Worm (Caenorhabditis elegans) whole organism, L1 larva: ENCODE results near the gene atg-18.

Experiments
- C16A3.4 ChIP-seq: fragments of 150-350 bp; optimal IDR thresholded peaks from 2 replicates; lab custom pipeline; 2014; ENCODE audit warnings: missing biosample characterization, missing genetic modification characterization
- C34B4.2 ChIP-seq: sonication (generic microtip); optimal IDR thresholded peaks from 2 replicates; lab custom pipeline; 2017; ENCODE audit warnings: mild to moderate bottlenecking, missing genetic modification characterization, missing compliant biosample characterization
- F16B12.6 ChIP-seq: fragments of 150-350 bp; optimal IDR thresholded peaks from 2 replicates; lab custom pipeline; 2014; ENCODE audit warnings: missing biosample characterization, missing genetic modification characterization
- aha-1 ChIP-seq: fragments of 150-350 bp; optimal IDR thresholded peaks from 2 replicates; lab custom pipeline; 2014; ENCODE audit warnings: missing biosample characterization, missing genetic modification characterization
- alr-1 ChIP-seq: fragments of 200-800 bp; sonication (Bioruptor generic); optimal IDR thresholded peaks from 2 replicates; lab custom pipeline; 2018; ENCODE audit warnings: borderline replicate concordance, mild to moderate bottlenecking, missing genetic modification characterization, missing compliant biosample characterization
- aly-2 ChIP-seq: fragments of 150-350 bp; optimal IDR thresholded peaks from 2 replicates; lab custom pipeline; 2014; ENCODE audit warnings: missing biosample characterization, missing genetic modification characterization
- blmp-1 ChIP-seq: fragments of 150-350 bp; optimal IDR thresholded peaks from 2 replicates; lab custom pipeline; 2014; ENCODE audit warnings: missing biosample characterization, missing genetic modification characterization
- ceh-82 ChIP-seq, 3 experiments: fragments of 150-350 bp in 1 of 3; sonication (generic microtip) in 2 of 3; optimal IDR thresholded peaks; 2 replicates each; lab custom pipeline; 2014 to 2017; ENCODE audit warnings: missing biosample characterization in 3 of 3, missing genetic modification characterization in 3 of 3
- dsc-1 ChIP-seq: sonication (generic microtip); optimal IDR thresholded peaks from 2 replicates; lab custom pipeline; 2016; ENCODE audit warnings: mild to moderate bottlenecking, missing genetic modification characterization, missing compliant biosample characterization
- efl-3 ChIP-seq: fragments of 200-800 bp; sonication (Bioruptor generic); optimal IDR thresholded peaks from 2 replicates; lab custom pipeline; 2018; ENCODE audit warnings: mild to moderate bottlenecking, missing genetic modification characterization, missing compliant biosample characterization
- elt-2 ChIP-seq: sonication (generic microtip); optimal IDR thresholded peaks from 2 replicates; lab custom pipeline; 2016; ENCODE audit warnings: missing genetic modification characterization, mild to moderate bottlenecking, inconsistent platforms, missing compliant biosample characterization, missing genetic modification reagents
- elt-3 ChIP-seq, 6 experiments: fragments of 150-350 bp in 1 of 6; sonication (generic microtip); optimal IDR thresholded peaks; 2 replicates each; lab custom pipeline; 2017 to 2018; ENCODE audit warnings: missing biosample characterization in 6 of 6, missing genetic modification characterization in 6 of 6, inconsistent platforms in 1 of 6
- ets-5 ChIP-seq: fragments of 200-800 bp; sonication (Bioruptor generic); IDR thresholded peaks from 2 replicates; pipeline ENCODE4 v1.3.6; 2022; ENCODE audit warnings: missing genetic modification characterization, missing compliant biosample characterization
- hlh-17 ChIP-seq: fragments of 200-800 bp; sonication (Bioruptor generic); optimal IDR thresholded peaks from 2 replicates; lab custom pipeline; 2018; ENCODE audit warnings: missing genetic modification characterization, mild to moderate bottlenecking, missing compliant biosample characterization, moderate library complexity, borderline replicate concordance
- hpl-2 ChIP-seq: fragments of 150-350 bp; optimal IDR thresholded peaks from 2 replicates; lab custom pipeline; 2014; ENCODE audit warnings: missing biosample characterization, missing genetic modification reagents, missing genetic modification characterization
- jun-1 ChIP-seq: fragments of 150-350 bp; optimal IDR thresholded peaks from 2 replicates; lab custom pipeline; 2014; ENCODE audit warnings: missing biosample characterization, missing genetic modification reagents, missing genetic modification characterization
- lin-14 ChIP-seq: fragments of 200-800 bp; sonication (Bioruptor generic); optimal IDR thresholded peaks from 2 replicates; lab custom pipeline; 2018; ENCODE audit warnings: mild to moderate bottlenecking, missing genetic modification characterization, moderate library complexity, missing compliant biosample characterization
- lin-15B ChIP-seq: fragments of 150-350 bp; sonication (generic microtip); optimal IDR thresholded peaks from 3 replicates; lab custom pipeline; 2014; ENCODE audit warnings: missing biosample characterization, missing genetic modification characterization
- lin-35 ChIP-seq, 2 experiments: fragments of 150-350 bp; optimal IDR thresholded peaks; 2 replicates each; lab custom pipeline; 2014; ENCODE audit warnings: missing biosample characterization in 2 of 2, missing genetic modification characterization in 2 of 2, missing genetic modification reagents in 2 of 2
- lin-39 ChIP-seq: fragments of 150-350 bp; optimal IDR thresholded peaks from 2 replicates; lab custom pipeline; 2014; ENCODE audit warnings: missing biosample characterization, missing genetic modification reagents, missing genetic modification characterization
- mdl-1 ChIP-seq, 2 experiments: fragments of 150-350 bp; optimal IDR thresholded peaks; 2 replicates each; lab custom pipeline; 2014 to 2017; ENCODE audit warnings: missing biosample characterization in 2 of 2, missing genetic modification characterization in 2 of 2, inconsistent platforms in 1 of 2
- nhr-11 ChIP-seq: fragments of 150-350 bp; optimal IDR thresholded peaks from 2 replicates; lab custom pipeline; 2014; ENCODE audit warnings: missing biosample characterization, missing genetic modification characterization
- nhr-19 ChIP-seq: fragments of 200-800 bp; sonication (Bioruptor generic); conservative IDR thresholded peaks from 2 replicates; pipeline ENCODE4 v1.3.6; 2022; ENCODE audit warnings: missing genetic modification characterization, missing compliant biosample characterization
- nhr-20 ChIP-seq: sonication (generic microtip); optimal IDR thresholded peaks from 2 replicates; lab custom pipeline; 2016; ENCODE audit warnings: mild to moderate bottlenecking, missing genetic modification characterization, missing compliant biosample characterization
- nhr-237 ChIP-seq: fragments of 150-350 bp; optimal IDR thresholded peaks from 2 replicates; lab custom pipeline; 2014; ENCODE audit warnings: missing biosample characterization, missing genetic modification characterization
- nhr-71 ChIP-seq: sonication (generic microtip); optimal IDR thresholded peaks from 2 replicates; lab custom pipeline; 2016; ENCODE audit warnings: mild to moderate bottlenecking, missing genetic modification characterization, moderate library complexity, missing compliant biosample characterization
- nhr-85 ChIP-seq: sonication (generic microtip); peaks from one replicate; lab custom pipeline; 2016; ENCODE audit warnings: missing genetic modification characterization, inconsistent platforms, missing compliant biosample characterization
- pax-3 ChIP-seq: fragments of 200-800 bp; sonication (Bioruptor generic); optimal IDR thresholded peaks from 2 replicates; lab custom pipeline; 2018; ENCODE audit warnings: mild to moderate bottlenecking, missing genetic modification characterization, moderate library complexity, missing compliant biosample characterization
- rnt-1 ChIP-seq: sonication (generic microtip); optimal IDR thresholded peaks from 2 replicates; lab custom pipeline; 2016; ENCODE audit warnings: mild to moderate bottlenecking, missing genetic modification characterization, moderate library complexity, missing compliant biosample characterization
- skn-1 ChIP-seq: fragments of 150-350 bp; optimal IDR thresholded peaks from 2 replicates; lab custom pipeline; 2014; ENCODE audit warnings: missing biosample characterization, missing genetic modification characterization
- snpc-4 ChIP-seq: fragments of 150-350 bp; optimal IDR thresholded peaks from 2 replicates; lab custom pipeline; 2014; ENCODE audit warnings: missing biosample characterization, missing genetic modification characterization
- sptf-1 ChIP-seq: fragments of 150-350 bp; optimal IDR thresholded peaks from 2 replicates; lab custom pipeline; 2014; ENCODE audit warnings: missing biosample characterization, missing genetic modification characterization
- sup-37 ChIP-seq: fragments of 200-800 bp; sonication (Bioruptor generic); optimal IDR thresholded peaks from 2 replicates; lab custom pipeline; 2018; ENCODE audit warnings: mild to moderate bottlenecking, missing genetic modification characterization, missing compliant biosample characterization
- swsn-7 ChIP-seq: sonication (generic microtip); optimal IDR thresholded peaks from 2 replicates; lab custom pipeline; 2016; ENCODE audit warnings: missing genetic modification characterization, missing compliant biosample characterization
- tbx-2 ChIP-seq: sonication (generic microtip); optimal IDR thresholded peaks from 2 replicates; lab custom pipeline; 2016; ENCODE audit warnings: missing genetic modification characterization, missing compliant biosample characterization
- unc-30 ChIP-seq: sonication (generic microtip); optimal IDR thresholded peaks from 2 replicates; lab custom pipeline; 2017; ENCODE audit warnings: missing biosample characterization, missing genetic modification characterization
- unc-62 ChIP-seq: fragments of 150-350 bp; optimal IDR thresholded peaks from 2 replicates; lab custom pipeline; 2014; ENCODE audit warnings: missing biosample characterization, missing genetic modification reagents, missing genetic modification characterization
- vab-15 ChIP-seq: sonication (generic microtip); optimal IDR thresholded peaks from 2 replicates; lab custom pipeline; 2017; ENCODE audit warnings: missing genotype, mild to moderate bottlenecking, missing genetic modification characterization, missing compliant biosample characterization
- zip-4 ChIP-seq: fragments of 200-800 bp; sonication (Bioruptor generic); optimal IDR thresholded peaks from 2 replicates; lab custom pipeline; 2018; ENCODE audit warnings: mild to moderate bottlenecking, missing genetic modification characterization, moderate library complexity, missing compliant biosample characterization
- ztf-11 ChIP-seq, 2 experiments: sonication (generic microtip); optimal IDR thresholded peaks; 2 replicates each; lab custom pipeline; 2016 to 2017; ENCODE audit warnings: missing genetic modification characterization in 2 of 2, missing biosample characterization in 1 of 2, missing compliant biosample characterization in 1 of 2
- ztf-4 ChIP-seq: fragments of 150-350 bp; optimal IDR thresholded peaks from 2 replicates; lab custom pipeline; 2014; ENCODE audit warnings: missing biosample characterization, missing genetic modification characterization

Gene atg-18

ce11 chrV:8606099-8606696 lies 24.9 kb downstream of the atg-18 start, which contains the start of gene vps-60 (continued):
- peak; percentile 34 for TF ChIP-seq hpl-2 (GFP tag; lab: Kevin White, UChicago)
- peak; percentile 84 for TF ChIP-seq nhr-237 (tag; lab: Kevin White, UChicago)
- TF ChIP-seq F16B12.6 (tag; lab: Kevin White, UChicago), result peak; percentile 10
- TF ChIP-seq hlh-17 (GFP tag; lab: Kevin White, UChicago), result no peak
- TF ChIP-seq unc-62 (GFP tag; lab: Kevin White, UChicago), result no peak
- no peak for TF ChIP-seq sptf-1 (tag; lab: Kevin White, UChicago)
- peak; percentile 96 for TF ChIP-seq nhr-20
- peak in 1 of 2 experiments; percentile 46 for TF ChIP-seq ztf-11 (tag; optimal IDR thresholded peaks at IDR 0.05; lab: Kevin White, UChicago)
- TF ChIP-seq skn-1 (tag; lab: Kevin White, UChicago), result peak; percentile 91
- TF ChIP-seq aly-2, result peak; percentile 67
- no peak for TF ChIP-seq unc-30 (tag; lab: Kevin White, UChicago)
- TF ChIP-seq nhr-71 (tag; lab: Kevin White, UChicago), result peak; percentile 98
- peak; percentile 77 for TF ChIP-seq ztf-4 (tag; lab: Kevin White, UChicago)
- TF ChIP-seq zip-4 (GFP tag; lab: Kevin White, UChicago), result peak; percentile 55
- TF ChIP-seq dsc-1, result peak; percentile 91
- TF ChIP-seq swsn-7 (tag; lab: Kevin White, UChicago), result peak; percentile 94
- no peak for TF ChIP-seq efl-3
- TF ChIP-seq pax-3, result peak; percentile 87
- no peak for TF ChIP-seq vab-15
- peak; percentile 90 for TF ChIP-seq C16A3.4
- peak; percentile 89 for TF ChIP-seq rnt-1 (tag; lab: Kevin White, UChicago)
- TF ChIP-seq nhr-11 (tag; lab: Kevin White, UChicago), result peak; percentile 37
- no peak for TF ChIP-seq ets-5 (GFP tag; lab: Robert Waterston, UW)
- peak; percentile 74 for TF ChIP-seq snpc-4 (tag; lab: Kevin White, UChicago)
- TF ChIP-seq alr-1 (tag; lab: Kevin White, UChicago), result no peak
- TF ChIP-seq aha-1 (tag; lab: Kevin White, UChicago), result peak; percentile 22
- no peak for TF ChIP-seq C34B4.2
- TF ChIP-seq lin-39 (tag; lab: Kevin White, UChicago), result peak; percentile 48
- TF ChIP-seq tbx-2 (tag; lab: Kevin White, UChicago), result peak; percentile 95
- TF ChIP-seq lin-15B (tag; lab: Kevin White, UChicago), result peak; percentile 80
- no peak for TF ChIP-seq sup-37 (GFP tag; lab: Kevin White, UChicago)
- peak; percentile 93 for TF ChIP-seq nhr-19
- TF ChIP-seq jun-1, result peak; percentile 96

ce11 chrV:8603272-8603671 lies 27.9 kb downstream of the atg-18 start, which contains the start of gene F41E6.5:
TSS of gene F41E6.5 (plus strand) at chrV:8603480.
- TF ChIP-seq efl-3 (no peak), elt-3 (tag; optimal IDR thresholded peaks at IDR 0.05; lab: Kevin White, UChicago) (peak in 3 of 6 experiments; percentile 12 to 91 (median 24)), nhr-85 (tag; lab: Kevin White, UChicago) (peak; percentile 66), nhr-71 (tag; lab: Kevin White, UChicago) (peak; percentile 2), sptf-1 (tag; lab: Kevin White, UChicago) (no peak), elt-2 (tag; lab: Kevin White, UChicago) (peak; percentile 41), lin-35 (GFP tag; optimal IDR thresholded peaks at IDR 0.05; lab: Kevin White, UChicago) (peak in 1 of 2 experiments; percentile 26), blmp-1 (peak; percentile 23), mdl-1 (tag; optimal IDR thresholded peaks at IDR 0.05; lab: Kevin White, UChicago) (peak in 1 of 2 experiments; percentile 4), ceh-82 (tag; optimal IDR thresholded peaks at IDR 0.05; lab: Kevin White, UChicago) (no peak), lin-14 (GFP tag; lab: Kevin White, UChicago) (peak; percentile 8)
- TF ChIP-seq, all 84 proteins: peak for 8
